Fruit fly (Drosophila melanogaster): ENCODE measurements around the gene RPA3.

The RPA3 gene

dm6 chrX:11615652-11616495 is at the start of gene RPA3, which contains the start of gene Met:
Gene RPA3 (minus strand): TSS chrX:11615840.
Gene Met (plus strand): TSS chrX:11616124.
- TF ChIP-seq CG8478 (optimal IDR thresholded peaks at IDR 0.05) (no peak), CTCF (optimal IDR thresholded peaks at IDR 0.05) (no peak)

dm6 chrX:11664058-11664457 is 48.4 kb upstream of the RPA3 start:
- TF ChIP-seq CTCF (optimal IDR thresholded peaks at IDR 0.05) (no peak), CG8478 (optimal IDR thresholded peaks at IDR 0.05) (no peak)

dm6 chrX:11660476-11660875 is 44.8 kb upstream of the RPA3 start:
- TF ChIP-seq CTCF (optimal IDR thresholded peaks at IDR 0.05), result no peak
- TF ChIP-seq CG8478 (optimal IDR thresholded peaks at IDR 0.05), result no peak

- no peak for TF ChIP-seq CTCF (optimal IDR thresholded peaks at IDR 0.05)
- no peak for TF ChIP-seq CG8478 (optimal IDR thresholded peaks at IDR 0.05)
Measured at dm6 chrX:11659634-11660033, 44.0 kb upstream of the RPA3 start.

dm6 chrX:11659080-11659479 is 43.4 kb upstream of the RPA3 start:
- TF ChIP-seq CTCF (optimal IDR thresholded peaks at IDR 0.05) (no peak), CG8478 (optimal IDR thresholded peaks at IDR 0.05) (no peak)

dm6 chrX:11658181-11658842 is 42.7 kb upstream of the RPA3 start:
- TF ChIP-seq CTCF (optimal IDR thresholded peaks at IDR 0.05) (no peak), CG8478 (optimal IDR thresholded peaks at IDR 0.05) (no peak)

dm6 chrX:11657140-11657539 is 41.5 kb upstream of the RPA3 start:
- TF ChIP-seq CG8478 (optimal IDR thresholded peaks at IDR 0.05) (no peak), CTCF (optimal IDR thresholded peaks at IDR 0.05) (no peak)

dm6 chrX:11652991-11653390 is 37.4 kb upstream of the RPA3 start:
- TF ChIP-seq CG8478 (optimal IDR thresholded peaks at IDR 0.05), result no peak
- no peak for TF ChIP-seq CTCF (optimal IDR thresholded peaks at IDR 0.05)

- TF ChIP-seq CTCF (optimal IDR thresholded peaks at IDR 0.05) (peak in 1 of 2 experiments; percentile 35), CG8478 (optimal IDR thresholded peaks at IDR 0.05) (no peak)
Measured at dm6 chrX:11651420-11651819, 35.8 kb upstream of the RPA3 start.

dm6 chrX:11644530-11645080 is 29.0 kb upstream of the RPA3 start:
- no peak for TF ChIP-seq CG8478 (optimal IDR thresholded peaks at IDR 0.05)
- TF ChIP-seq CTCF (optimal IDR thresholded peaks at IDR 0.05), result no peak

- no peak for TF ChIP-seq CG8478 (optimal IDR thresholded peaks at IDR 0.05)
- peak; percentile 63 to 71 for TF ChIP-seq CTCF (optimal IDR thresholded peaks at IDR 0.05)
Measured at dm6 chrX:11643227-11643626, 27.6 kb upstream of the RPA3 start.

dm6 chrX:11640477-11640876 is 24.8 kb upstream of the RPA3 start:
- TF ChIP-seq CG8478 (optimal IDR thresholded peaks at IDR 0.05) (no peak), CTCF (optimal IDR thresholded peaks at IDR 0.05) (no peak)

- no peak for TF ChIP-seq CG8478 (optimal IDR thresholded peaks at IDR 0.05)
- no peak for TF ChIP-seq CTCF (optimal IDR thresholded peaks at IDR 0.05)
Measured at dm6 chrX:11631704-11632103, 16.1 kb upstream of the RPA3 start.

dm6 chrX:11628986-11629571 is 13.4 kb upstream of the RPA3 start:
- no peak for TF ChIP-seq CTCF (optimal IDR thresholded peaks at IDR 0.05)
- no peak for TF ChIP-seq CG8478 (optimal IDR thresholded peaks at IDR 0.05)

dm6 chrX:11622649-11623425 is 7.2 kb upstream of the RPA3 start:
- no peak for TF ChIP-seq CG8478 (optimal IDR thresholded peaks at IDR 0.05)
- no peak for TF ChIP-seq CTCF (optimal IDR thresholded peaks at IDR 0.05)

Data from S2 (cell line).